Worm (Caenorhabditis elegans): Measurements from ENCODE around the gene nhr-164.

ce11 chrV:15193909-15194308 lies 41.7 kb downstream of the nhr-164 start, which contains the start of gene Y75B12B.13:
- TF ChIP-seq him-1 (tag; optimal IDR thresholded peaks at IDR 0.05) (no peak), dao-5 (tag; optimal IDR thresholded peaks at IDR 0.05) (no peak), W03F9.2 (tag; optimal IDR thresholded peaks at IDR 0.05) (no peak)

Data from whole organism, L4/young adult.